Worm (Caenorhabditis elegans): ENCODE data around the gene fbxb-105.

Gene fbxb-105

DNA sequence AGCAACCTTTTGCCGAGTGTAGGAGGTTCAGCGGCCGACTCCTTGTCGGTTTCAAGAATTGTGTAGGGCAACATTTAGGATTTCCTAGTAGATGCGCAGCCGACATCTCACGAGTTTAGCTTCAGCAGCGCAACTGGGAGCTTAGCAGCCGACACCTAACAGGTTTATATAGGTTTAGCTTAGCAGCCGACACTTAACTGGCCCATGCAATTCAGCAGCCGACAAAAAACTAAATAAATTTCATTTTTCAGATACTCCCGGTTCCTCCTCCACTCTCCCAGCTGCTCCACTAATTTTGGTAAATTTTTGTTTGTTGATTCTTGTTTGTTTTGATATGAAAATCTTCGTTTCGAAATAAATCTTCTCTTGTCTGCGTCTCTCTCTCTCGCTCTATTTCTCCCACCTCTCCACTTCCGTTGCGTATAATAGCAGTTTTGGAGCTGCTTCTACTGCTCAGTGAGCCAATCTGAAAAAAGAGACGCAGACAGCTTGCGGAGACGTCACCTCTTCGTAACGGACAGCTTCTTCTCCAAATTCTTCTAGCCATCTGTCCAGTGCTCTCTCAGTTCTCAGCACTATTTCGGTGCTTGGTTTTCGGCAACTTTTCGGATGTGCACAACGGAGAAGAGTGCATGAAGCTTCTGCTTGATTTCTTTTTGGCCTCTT is 22.6 kb downstream of the fbxb-105 start:
- TF ChIP-seq ctbp-1 (GFP tag; IDR thresholded peaks at IDR 0.05) (peak; percentile 60; the same call in 1 of the 2 replicates), hmg-1.1 (GFP tag; IDR thresholded peaks at IDR 0.05) (peak; percentile 55; the same call in 1 of the 2 replicates), hlh-30 (tag; optimal IDR thresholded peaks at IDR 0.05; ENCODE audit: insufficient read depth) (no peak), ZK337.2 (GFP tag; IDR thresholded peaks at IDR 0.05) (no peak), dmd-8 (GFP tag; IDR thresholded peaks at IDR 0.05) (no peak), egl-43 (GFP tag; IDR thresholded peaks at IDR 0.05) (peak; percentile 33; the same call in 1 of the 2 replicates), hlh-11 (tag; optimal IDR thresholded peaks at IDR 0.05) (peak; percentile 27), daf-16 (GFP tag; optimal IDR thresholded peaks at IDR 0.05) (no peak), daf-16 (tag; optimal IDR thresholded peaks at IDR 0.05) (no peak), unc-62 (GFP tag; optimal IDR thresholded peaks at IDR 0.05 in 1 of 2) (peak in 1 of 2 experiments; percentile 99), unc-62 (tag; optimal IDR thresholded peaks at IDR 0.05) (no peak), arid-1 (GFP tag; conservative IDR thresholded peaks at IDR 0.05) (no peak), T20F7.1 (GFP tag; optimal IDR thresholded peaks at IDR 0.05) (no peak), mdl-1 (tag; optimal IDR thresholded peaks at IDR 0.05) (peak in 1 of 2 experiments; percentile 14), F49E8.2 (tag; optimal IDR thresholded peaks at IDR 0.05; ENCODE audit: borderline replicate concordance) (no peak), hif-1 (tag; optimal IDR thresholded peaks at IDR 0.05) (peak in 1 of 2 experiments; percentile 33), lin-1 (GFP tag; IDR thresholded peaks at IDR 0.05) (no peak), madf-5 (GFP tag; IDR thresholded peaks at IDR 0.05) (no peak), ceh-20 (GFP tag; IDR thresholded peaks at IDR 0.05) (no peak; the same call in 1 of the 2 replicates), nhr-111 (GFP tag; optimal IDR thresholded peaks at IDR 0.05) (no peak), fkh-10 (GFP tag; optimal IDR thresholded peaks at IDR 0.05) (peak; percentile 75), R02D3.7 (tag; optimal IDR thresholded peaks at IDR 0.05) (no peak), F10B5.3 (tag; optimal IDR thresholded peaks at IDR 0.05) (no peak), lsy-2 (tag; optimal IDR thresholded peaks at IDR 0.05) (peak in 1 of 2 experiments; percentile 58), F37D6.2 (tag; optimal IDR thresholded peaks at IDR 0.05) (peak; percentile 67), nhr-25 (tag; optimal IDR thresholded peaks at IDR 0.05; ENCODE audit: borderline replicate concordance, insufficient read depth) (no peak), dpl-1 (GFP tag; optimal IDR thresholded peaks at IDR 0.05) (peak; percentile 5), nhr-11 (tag; optimal IDR thresholded peaks at IDR 0.05) (peak; percentile 47), ceh-44 (GFP tag; IDR thresholded peaks at IDR 0.05) (no peak), rbr-2 (tag; optimal IDR thresholded peaks at IDR 0.05) (peak; percentile 73)

DNA sequence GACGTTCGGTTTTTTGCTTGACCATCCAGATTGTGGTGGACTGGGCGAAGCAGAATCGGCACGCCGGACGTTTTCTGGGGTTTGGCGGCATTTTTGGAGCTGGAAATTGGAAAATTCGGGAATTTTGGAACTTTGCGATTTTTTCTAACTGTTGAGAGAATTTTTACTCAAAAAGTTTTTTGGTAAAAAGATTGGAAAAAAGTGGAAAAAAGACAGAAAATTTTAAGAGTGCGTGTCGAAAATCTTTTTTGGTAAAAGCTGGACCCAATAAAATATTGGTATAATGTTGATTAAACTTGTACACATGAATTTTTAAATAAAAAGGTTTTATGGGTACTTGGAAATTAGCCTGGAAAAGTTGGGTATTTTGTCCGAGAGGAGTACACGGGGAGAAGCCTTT is 28.4 kb downstream of the fbxb-105 start, which contains the start of gene T05A8.7:
Gene T05A8.7 (minus strand): TSS at position 101 of the 400 bp plus-strand sequence.
- TF ChIP-seq nhr-77 (tag; optimal IDR thresholded peaks at IDR 0.05), result no peak
- no peak for TF ChIP-seq tag-97 (GFP tag; IDR thresholded peaks at IDR 0.05)
- TF ChIP-seq unc-62 (GFP tag; optimal IDR thresholded peaks at IDR 0.05 in 1 of 2), result peak in 1 of 2 experiments; percentile 51
- TF ChIP-seq unc-62 (tag; optimal IDR thresholded peaks at IDR 0.05), result no peak
- TF ChIP-seq Y105C5A.15 (GFP tag; IDR thresholded peaks at IDR 0.05), result no peak

DNA sequence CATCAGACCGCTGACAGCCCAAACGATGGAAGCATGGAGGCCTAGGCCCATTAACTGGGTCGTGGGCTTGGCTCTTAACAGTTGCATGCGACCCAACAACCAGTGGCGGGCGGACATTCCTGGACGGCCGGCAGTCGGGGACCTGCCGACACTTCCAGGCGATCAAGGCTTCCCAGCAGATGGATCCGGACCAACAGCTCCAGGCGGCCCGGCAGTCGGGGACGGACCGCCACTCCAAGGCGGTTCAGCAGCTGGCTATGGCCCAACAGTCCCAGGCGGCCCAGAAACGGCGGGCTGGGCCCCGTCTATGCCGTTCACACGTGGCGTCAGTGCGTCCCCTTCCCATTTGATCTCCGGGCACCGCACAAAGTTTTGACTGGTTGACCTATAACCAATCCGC is 29.3 kb downstream of the fbxb-105 start:
- TF ChIP-seq zip-2 (tag; optimal IDR thresholded peaks at IDR 0.05) (no peak), nhr-25 (tag; optimal IDR thresholded peaks at IDR 0.05; ENCODE audit: borderline replicate concordance, insufficient read depth) (no peak), lir-3 (tag; optimal IDR thresholded peaks at IDR 0.05) (no peak), nhr-11 (tag; optimal IDR thresholded peaks at IDR 0.05) (no peak), spr-1 (tag; optimal IDR thresholded peaks at IDR 0.05) (no peak), aly-2 (tag; optimal IDR thresholded peaks at IDR 0.05) (no peak), zfp-2 (tag; optimal IDR thresholded peaks at IDR 0.05) (no peak), pha-4 (GFP tag; IDR thresholded peaks at IDR 0.05) (no peak), pha-4 (tag; optimal IDR thresholded peaks at IDR 0.05) (no peak), set-16 (GFP tag; IDR thresholded peaks at IDR 0.05) (peak; percentile 96), R02D3.7 (tag; optimal IDR thresholded peaks at IDR 0.05) (no peak), fos-1 (tag; optimal IDR thresholded peaks at IDR 0.05) (no peak), aha-1 (tag) (peak; percentile 16), F44E2.7 (GFP tag; IDR thresholded peaks at IDR 0.05) (no peak), zip-11 (GFP tag; IDR thresholded peaks at IDR 0.05) (no peak), saeg-2 (GFP tag; IDR thresholded peaks at IDR 0.05) (0 out of 2 replicates have a peak, but pooled peaks have one; percentile 24), lin-13 (GFP tag; optimal IDR thresholded peaks at IDR 0.05) (no peak), zfp-3 (GFP tag; conservative IDR thresholded peaks at IDR 0.05) (no peak), mxl-3 (GFP tag; optimal IDR thresholded peaks at IDR 0.05) (no peak)
